Worm (Caenorhabditis elegans) whole organism, mixed stage, embryonic: Measurements from ENCODE around the gene pvf-1.

ENCODE experiments used
- M03D4.4 ChIP-seq: sonication (generic microtip); optimal IDR thresholded peaks from 2 replicates; lab custom pipeline; 2017; ENCODE audit warnings: mild to moderate bottlenecking, missing genetic modification characterization, missing compliant biosample characterization
- bed-3 ChIP-seq: fragments of 200-800 bp; sonication (Bioruptor generic); optimal IDR thresholded peaks from 3 replicates; lab custom pipeline; 2018; ENCODE audit warnings: mild to moderate bottlenecking, missing genetic modification characterization, moderate library complexity, missing compliant biosample characterization
- blmp-1 ChIP-seq: fragments of 150-350 bp; optimal IDR thresholded peaks from 2 replicates; lab custom pipeline; 2014; ENCODE audit warnings: missing biosample characterization, missing genetic modification characterization
- ceh-39 ChIP-seq: fragments of 150-350 bp; optimal IDR thresholded peaks from 2 replicates; lab custom pipeline; 2014; ENCODE audit warnings: missing biosample characterization, missing genetic modification characterization
- ceh-43 ChIP-seq: fragments of 200-800 bp; sonication (Bioruptor generic); optimal IDR thresholded peaks from 2 replicates; lab custom pipeline; 2018; ENCODE audit warnings: mild to moderate bottlenecking, missing genetic modification characterization, moderate library complexity, missing compliant biosample characterization
- ceh-83 ChIP-seq: fragments of 200-800 bp; sonication (Bioruptor generic); optimal IDR thresholded peaks from 2 replicates; lab custom pipeline; 2018; ENCODE audit warnings: mild to moderate bottlenecking, missing genetic modification characterization, missing compliant biosample characterization
- ces-1 ChIP-seq: fragments of 150-350 bp; optimal IDR thresholded peaks from 2 replicates; lab custom pipeline; 2014; ENCODE audit warnings: missing biosample characterization, missing genetic modification reagents, missing genetic modification characterization
- cnd-1 ChIP-seq: fragments of 200-800 bp; sonication (Bioruptor generic); optimal IDR thresholded peaks from 2 replicates; lab custom pipeline; 2018; ENCODE audit warnings: mild to moderate bottlenecking, missing genetic modification characterization, missing compliant biosample characterization
- drap-1 ChIP-seq: fragments of 200-800 bp; sonication (Bioruptor generic); optimal IDR thresholded peaks from 3 replicates; lab custom pipeline; 2018; ENCODE audit warnings: mild to moderate bottlenecking, missing genetic modification characterization, missing compliant biosample characterization
- elt-1 ChIP-seq: sonication (generic microtip); optimal IDR thresholded peaks from 2 replicates; lab custom pipeline; 2017; ENCODE audit warnings: missing genetic modification characterization, mild to moderate bottlenecking, missing compliant biosample characterization, antibody characterized with exemption, moderate library complexity, borderline replicate concordance; ENCODE audit not compliant: insufficient read depth
- elt-3 ChIP-seq: fragments of 150-350 bp; optimal IDR thresholded peaks from 2 replicates; lab custom pipeline; 2014; ENCODE audit warnings: missing biosample characterization, missing genetic modification characterization
- flh-1 ChIP-seq: fragments of 200-800 bp; sonication (Bioruptor generic); optimal IDR thresholded peaks from 2 replicates; lab custom pipeline; 2018; ENCODE audit warnings: mild to moderate bottlenecking, missing genetic modification characterization, moderate library complexity, missing compliant biosample characterization
- ham-2 ChIP-seq: fragments of 200-800 bp; sonication (Bioruptor generic); optimal IDR thresholded peaks from 2 replicates; lab custom pipeline; 2018; ENCODE audit warnings: mild to moderate bottlenecking, missing genetic modification characterization, missing compliant biosample characterization
- hlh-1 ChIP-seq: fragments of 150-350 bp; optimal IDR thresholded peaks from 2 replicates; lab custom pipeline; 2014; ENCODE audit warnings: missing biosample characterization, missing genetic modification reagents, missing genetic modification characterization
- lin-13 ChIP-seq: fragments of 150-350 bp; optimal IDR thresholded peaks from 2 replicates; lab custom pipeline; 2014; ENCODE audit warnings: missing biosample characterization, missing genetic modification characterization
- lin-32 ChIP-seq: fragments of 200-800 bp; sonication (Bioruptor generic); optimal IDR thresholded peaks from 2 replicates; lab custom pipeline; 2018; ENCODE audit warnings: mild to moderate bottlenecking, missing genetic modification characterization, missing compliant biosample characterization
- mab-5 ChIP-seq: fragments of 150-350 bp; optimal IDR thresholded peaks from 2 replicates; lab custom pipeline; 2014; ENCODE audit warnings: missing biosample characterization, missing genetic modification characterization
- mep-1 ChIP-seq: fragments of 150-350 bp; optimal IDR thresholded peaks from 2 replicates; lab custom pipeline; 2017; ENCODE audit warnings: missing biosample characterization, missing genetic modification reagents, missing genetic modification characterization, inconsistent platforms
- mls-2 ChIP-seq: sonication (generic microtip); optimal IDR thresholded peaks from 2 replicates; lab custom pipeline; 2016; ENCODE audit warnings: mild to moderate bottlenecking, missing genetic modification characterization, moderate library complexity, missing compliant biosample characterization
- nhr-12 ChIP-seq: fragments of 150-350 bp; optimal IDR thresholded peaks from 2 replicates; lab custom pipeline; 2014; ENCODE audit warnings: missing biosample characterization, missing genetic modification characterization
- nhr-28 ChIP-seq: fragments of 150-350 bp; optimal IDR thresholded peaks from 2 replicates; lab custom pipeline; 2014; ENCODE audit warnings: missing biosample characterization, missing genetic modification characterization
- nhr-76 ChIP-seq: sonication (generic microtip); optimal IDR thresholded peaks from 2 replicates; lab custom pipeline; 2017; ENCODE audit warnings: missing biosample characterization, missing genetic modification characterization
- pha-4 ChIP-seq: fragments of 150-350 bp; optimal IDR thresholded peaks from 2 replicates; lab custom pipeline; 2018; ENCODE audit warnings: missing biosample characterization, missing genetic modification reagents, missing genetic modification characterization
- sem-2 ChIP-seq: fragments of 200-800 bp; sonication (Bioruptor generic); optimal IDR thresholded peaks from 2 replicates; lab custom pipeline; 2018; ENCODE audit warnings: mild to moderate bottlenecking, missing genetic modification characterization, missing compliant biosample characterization
- snpc-4 ChIP-seq: fragments of 150-350 bp; optimal IDR thresholded peaks from 2 replicates; lab custom pipeline; 2014; ENCODE audit warnings: missing biosample characterization, missing genetic modification characterization
- sptf-1 ChIP-seq: sonication (generic microtip); optimal IDR thresholded peaks from 2 replicates; lab custom pipeline; 2017; ENCODE audit warnings: mild to moderate bottlenecking, missing genetic modification characterization, moderate library complexity, missing compliant biosample characterization
- tbx-8 ChIP-seq: fragments of 200-800 bp; sonication (Bioruptor generic); optimal IDR thresholded peaks from 2 replicates; lab custom pipeline; 2018; ENCODE audit warnings: mild to moderate bottlenecking, missing genetic modification characterization, moderate library complexity, missing compliant biosample characterization
- unc-120 ChIP-seq: sonication (generic microtip); optimal IDR thresholded peaks from 2 replicates; lab custom pipeline; 2017; ENCODE audit warnings: missing genetic modification characterization, missing compliant biosample characterization; ENCODE audit not compliant: poor library complexity, severe bottlenecking
- unc-62 ChIP-seq: fragments of 150-350 bp; optimal IDR thresholded peaks from 2 replicates; lab custom pipeline; 2014; ENCODE audit warnings: missing biosample characterization, missing genetic modification reagents, missing genetic modification characterization
- zip-8 ChIP-seq: fragments of 150-350 bp; optimal IDR thresholded peaks from 2 replicates; lab custom pipeline; 2014; ENCODE audit warnings: missing biosample characterization, missing genetic modification characterization
- ztf-11 ChIP-seq: fragments of 150-350 bp; optimal IDR thresholded peaks from 2 replicates; lab custom pipeline; 2014; ENCODE audit warnings: missing biosample characterization, missing genetic modification characterization

Gene pvf-1

DNA sequence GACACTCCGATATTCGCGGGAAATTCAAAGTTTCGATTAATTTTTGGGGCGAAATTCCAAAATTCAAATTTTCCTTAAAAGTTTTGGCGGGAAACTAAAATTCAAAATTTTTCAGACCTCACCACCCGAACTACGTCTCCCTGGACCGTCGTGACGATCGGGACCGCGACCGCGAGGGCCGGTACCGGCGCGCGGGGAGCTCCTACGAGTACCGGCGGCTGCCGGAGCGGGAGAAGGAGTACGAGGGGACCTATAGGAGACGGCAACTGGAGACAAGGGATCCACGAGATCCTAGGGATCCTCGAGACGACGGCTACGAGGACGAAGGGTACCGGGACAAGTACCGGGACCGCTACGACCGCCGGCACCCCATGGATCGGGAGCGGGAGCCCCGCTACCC lies 19.6 kb downstream of the pvf-1 start:
- no peak for TF ChIP-seq flh-1 (GFP tag; lab: Kevin White, UChicago)
- TF ChIP-seq sptf-1 (tag; lab: Kevin White, UChicago), result peak; percentile 27

DNA sequence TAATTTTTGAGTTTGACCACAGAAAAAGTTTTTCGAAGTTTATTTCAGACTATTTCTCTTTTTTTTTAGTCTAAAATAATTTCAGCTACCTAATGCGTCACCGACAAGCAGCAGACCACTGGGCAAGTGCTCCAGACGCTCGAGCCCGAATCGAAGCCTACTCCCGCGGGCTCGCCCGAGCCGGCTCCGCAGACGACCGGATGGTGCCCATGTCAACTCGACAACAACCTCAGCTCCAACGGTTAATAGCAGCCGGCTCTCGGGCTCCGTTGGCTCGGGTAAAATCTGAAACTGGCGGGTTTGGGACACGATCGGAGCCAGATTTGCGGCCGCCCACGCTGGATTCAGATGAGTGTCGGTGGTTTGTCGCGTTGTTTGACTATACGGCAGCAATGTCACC lies 21.1 kb downstream of the pvf-1 start:
- TF ChIP-seq cnd-1 (tag; lab: Kevin White, UChicago), result no peak
- no peak for TF ChIP-seq mls-2 (tag; lab: Kevin White, UChicago)
- TF ChIP-seq M03D4.4 (tag; lab: Kevin White, UChicago), result no peak
- no peak for TF ChIP-seq mab-5
- TF ChIP-seq nhr-76 (tag; lab: Kevin White, UChicago), result no peak
- no peak for TF ChIP-seq hlh-1 (tag; lab: Kevin White, UChicago)
- no peak for TF ChIP-seq nhr-28 (tag; lab: Kevin White, UChicago)
- TF ChIP-seq lin-13 (tag; lab: Kevin White, UChicago), result no peak
- TF ChIP-seq elt-1 (tag; lab: Kevin White, UChicago), result no peak
- TF ChIP-seq nhr-12 (tag; lab: Kevin White, UChicago), result no peak
- TF ChIP-seq bed-3 (GFP tag; lab: Kevin White, UChicago), result no peak
- no peak for TF ChIP-seq ceh-39 (tag; lab: Kevin White, UChicago)
- no peak for TF ChIP-seq flh-1 (GFP tag; lab: Kevin White, UChicago)
- no peak for TF ChIP-seq ztf-11 (tag; lab: Kevin White, UChicago)
- TF ChIP-seq ceh-43 (GFP tag; lab: Kevin White, UChicago), result no peak
- TF ChIP-seq sem-2 (GFP tag; lab: Kevin White, UChicago), result no peak

DNA sequence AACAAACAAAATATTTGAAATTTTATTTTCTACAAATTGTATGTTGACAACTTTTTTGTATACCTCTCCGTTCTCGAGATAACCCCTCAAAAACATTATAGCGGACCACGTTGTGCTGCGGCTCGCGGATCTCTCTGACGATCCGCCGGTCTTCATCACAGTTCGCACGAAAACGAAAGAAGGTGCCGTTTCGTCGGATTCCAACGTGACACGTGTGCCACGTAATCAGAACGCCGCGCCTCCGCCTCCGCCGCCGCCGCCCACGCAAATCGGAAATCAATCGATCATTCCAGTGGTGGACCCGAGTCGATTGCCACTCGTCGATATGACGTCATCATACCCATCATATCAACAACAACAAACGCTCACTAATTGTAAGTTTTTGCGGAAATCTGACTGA lies 24.7 kb downstream of the pvf-1 start:
- no peak for TF ChIP-seq nhr-12 (tag; lab: Kevin White, UChicago)
- no peak for TF ChIP-seq sptf-1 (tag; lab: Kevin White, UChicago)
- no peak for TF ChIP-seq sem-2 (GFP tag; lab: Kevin White, UChicago)
- TF ChIP-seq blmp-1, result no peak
- peak; percentile 60 for TF ChIP-seq zip-8

DNA sequence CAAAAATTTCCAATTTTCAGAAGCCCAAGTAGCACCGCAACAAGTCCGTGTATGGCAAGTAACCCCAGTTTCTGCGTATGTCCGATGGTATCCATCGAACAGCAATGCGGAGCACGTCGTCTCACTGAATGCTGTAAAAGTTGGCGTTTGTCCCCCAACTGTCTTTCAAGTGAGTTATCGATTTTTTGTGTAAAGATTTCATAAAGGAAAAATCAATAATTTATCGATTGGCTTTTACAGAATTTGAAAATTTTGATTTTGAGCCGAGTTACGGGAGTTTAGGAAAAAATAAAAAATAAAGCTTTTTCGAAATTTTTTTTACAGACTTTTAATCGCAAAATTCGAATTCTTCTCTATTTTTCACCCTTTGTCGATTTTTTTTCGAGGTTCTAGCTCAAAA lies 30.0 kb downstream of the pvf-1 start:
- TF ChIP-seq tbx-8 (GFP tag; lab: Kevin White, UChicago), result no peak
- TF ChIP-seq nhr-28 (tag; lab: Kevin White, UChicago), result no peak
- no peak for TF ChIP-seq snpc-4 (tag; lab: Kevin White, UChicago)
- TF ChIP-seq ceh-83 (GFP tag; lab: Kevin White, UChicago), result no peak
- TF ChIP-seq bed-3 (GFP tag; lab: Kevin White, UChicago), result no peak
- TF ChIP-seq nhr-12 (tag; lab: Kevin White, UChicago), result no peak
- TF ChIP-seq drap-1 (GFP tag; lab: Kevin White, UChicago), result no peak
- no peak for TF ChIP-seq hlh-1 (tag; lab: Kevin White, UChicago)
- no peak for TF ChIP-seq mep-1
- TF ChIP-seq mab-5, result no peak
- TF ChIP-seq ces-1 (GFP tag; lab: Kevin White, UChicago), result no peak
- no peak for TF ChIP-seq M03D4.4 (tag; lab: Kevin White, UChicago)
- no peak for TF ChIP-seq nhr-76 (tag; lab: Kevin White, UChicago)
- no peak for TF ChIP-seq ham-2 (GFP tag; lab: Kevin White, UChicago)
- TF ChIP-seq unc-120 (tag; lab: Kevin White, UChicago), result no peak
- no peak for TF ChIP-seq mls-2 (tag; lab: Kevin White, UChicago)
- TF ChIP-seq blmp-1, result no peak
- TF ChIP-seq, all 35 proteins: peak for 0

DNA sequence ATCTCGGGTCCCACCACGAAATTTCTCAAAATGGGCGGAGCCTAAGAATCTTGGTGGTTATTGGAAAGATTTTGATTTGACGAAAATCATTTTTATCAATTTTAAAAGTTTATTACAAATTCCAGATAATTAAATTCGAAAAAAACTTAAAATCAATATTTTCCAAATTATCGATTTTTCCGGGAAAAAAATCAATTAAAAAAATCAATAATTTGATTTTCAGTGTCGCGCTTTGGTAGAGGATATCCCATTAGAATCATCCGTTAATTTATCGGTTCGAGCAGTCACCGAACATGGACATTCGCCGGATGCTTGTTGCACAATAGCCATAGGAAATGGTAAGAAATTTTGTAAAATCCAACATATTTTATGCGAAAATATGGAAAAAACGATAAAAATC lies 30.7 kb downstream of the pvf-1 start:
- TF ChIP-seq zip-8 (no peak), unc-62 (GFP tag; lab: Kevin White, UChicago) (no peak), sptf-1 (tag; lab: Kevin White, UChicago) (no peak), hlh-1 (tag; lab: Kevin White, UChicago) (no peak), tbx-8 (GFP tag; lab: Kevin White, UChicago) (no peak), nhr-28 (tag; lab: Kevin White, UChicago) (no peak), ces-1 (GFP tag; lab: Kevin White, UChicago) (no peak), elt-3 (tag; lab: Kevin White, UChicago) (no peak), pha-4 (no peak), lin-32 (no peak), ceh-39 (tag; lab: Kevin White, UChicago) (no peak), M03D4.4 (tag; lab: Kevin White, UChicago) (no peak), ceh-43 (GFP tag; lab: Kevin White, UChicago) (no peak)
